Worm (Caenorhabditis elegans) whole organism, midembryonic: ENCODE measurements around the gene fbxa-152.
A peak's percentile ranks its signal among the peaks of the same experiment; 100 is the strongest.

ENCODE experiments used
- T22C8.4 ChIP-seq: fragments of 200-800 bp; sonication (Bioruptor generic); IDR thresholded peaks from 2 replicates; pipeline ENCODE4 v1.3.6; 2022; ENCODE audit warnings: missing genetic modification characterization, missing compliant biosample characterization
- cog-1 ChIP-seq: sonication (generic microtip); optimal IDR thresholded peaks from 2 replicates; lab custom pipeline; 2016; ENCODE audit warnings: missing genetic modification characterization, missing compliant biosample characterization
- flt-1 ChIP-seq: fragments of 200-800 bp; sonication (Bioruptor generic); IDR thresholded peaks from 2 replicates; pipeline ENCODE4 v1.3.6; 2022; ENCODE audit warnings: missing genetic modification characterization, missing compliant biosample characterization
- klf-2 ChIP-seq: fragments of 200-800 bp; sonication (Bioruptor generic); conservative IDR thresholded peaks from 2 replicates; pipeline ENCODE4 v1.3.6; 2022; ENCODE audit warnings: missing genetic modification reagents, missing genetic modification characterization, missing compliant biosample characterization
- med-1 ChIP-seq: sonication (generic microtip); optimal IDR thresholded peaks from 2 replicates; lab custom pipeline; 2017; ENCODE audit warnings: missing genetic modification characterization, mild to moderate bottlenecking, missing compliant biosample characterization, antibody characterized with exemption, missing genetic modification reagents; ENCODE audit not compliant: insufficient read depth
- ref-1 ChIP-seq: fragments of 200-800 bp; sonication (Bioruptor generic); conservative IDR thresholded peaks from 2 replicates; pipeline ENCODE4 v1.3.6; 2022; ENCODE audit warnings: missing genetic modification reagents, missing genetic modification characterization, missing compliant biosample characterization
- tab-1 ChIP-seq: fragments of 200-800 bp; sonication (Bioruptor generic); IDR thresholded peaks from 2 replicates; pipeline ENCODE4 v1.3.6; 2022; ENCODE audit warnings: missing genetic modification characterization, missing compliant biosample characterization
- ztf-23 ChIP-seq: fragments of 200-800 bp; sonication (Bioruptor generic); IDR thresholded peaks from 2 replicates; pipeline ENCODE4 v1.3.6; 2022; ENCODE audit warnings: missing genetic modification reagents, missing genetic modification characterization, missing compliant biosample characterization
- ztf-29 ChIP-seq: fragments of 200-800 bp; sonication (Bioruptor generic); IDR thresholded peaks from 2 replicates; pipeline ENCODE4 v1.3.6; 2022; ENCODE audit warnings: missing genetic modification reagents, missing genetic modification characterization, missing compliant biosample characterization

fbxa-152 gene

ce11 chrV:15563985-15564384 is 38.2 kb downstream of the fbxa-152 start:
- TF ChIP-seq med-1 (GFP tag; lab: Kevin White, UChicago) (no peak), cog-1 (tag; lab: Kevin White, UChicago) (no peak), ztf-23 (no peak), ref-1 (no peak), flt-1 (GFP tag; lab: Robert Waterston, UW) (no peak), tab-1 (GFP tag; lab: Robert Waterston, UW) (no peak), klf-2 (GFP tag; lab: Robert Waterston, UW) (no peak), T22C8.4 (GFP tag; lab: Robert Waterston, UW) (no peak), ztf-29 (GFP tag; lab: Robert Waterston, UW) (no peak)

ce11 chrV:15563477-15563876 is 38.7 kb downstream of the fbxa-152 start:
- no peak for TF ChIP-seq ref-1
- no peak for TF ChIP-seq tab-1 (GFP tag; lab: Robert Waterston, UW)
- TF ChIP-seq klf-2 (GFP tag; lab: Robert Waterston, UW) = no peak
- no peak for TF ChIP-seq flt-1 (GFP tag; lab: Robert Waterston, UW)
- no peak for TF ChIP-seq ztf-23
- no peak for TF ChIP-seq med-1 (GFP tag; lab: Kevin White, UChicago)
- TF ChIP-seq ztf-29 (GFP tag; lab: Robert Waterston, UW) = no peak
- no peak for TF ChIP-seq T22C8.4 (GFP tag; lab: Robert Waterston, UW)
- TF ChIP-seq cog-1 (tag; lab: Kevin White, UChicago) = no peak

- no peak for TF ChIP-seq med-1 (GFP tag; lab: Kevin White, UChicago)
- TF ChIP-seq ref-1 = no peak
- no peak for TF ChIP-seq tab-1 (GFP tag; lab: Robert Waterston, UW)
Observed at ce11 chrV:15562541-15562940, 39.6 kb downstream of the fbxa-152 start.

ce11 chrV:15559729-15560128 is 42.4 kb downstream of the fbxa-152 start:
- no peak for TF ChIP-seq flt-1 (GFP tag; lab: Robert Waterston, UW)

ce11 chrV:15559047-15559446 is 43.1 kb downstream of the fbxa-152 start, which contains the start of gene acr-18:
Gene acr-18 (minus strand): TSS chrV:15559147.
- TF ChIP-seq flt-1 (GFP tag; lab: Robert Waterston, UW) = no peak
- no peak for TF ChIP-seq ref-1
- TF ChIP-seq ztf-23 = no peak
- no peak for TF ChIP-seq klf-2 (GFP tag; lab: Robert Waterston, UW)
- TF ChIP-seq ztf-29 (GFP tag; lab: Robert Waterston, UW) = no peak
- no peak for TF ChIP-seq tab-1 (GFP tag; lab: Robert Waterston, UW)
- no peak for TF ChIP-seq cog-1 (tag; lab: Kevin White, UChicago)
- no peak for TF ChIP-seq med-1 (GFP tag; lab: Kevin White, UChicago)
- no peak for TF ChIP-seq T22C8.4 (GFP tag; lab: Robert Waterston, UW)

ce11 chrV:15553869-15554268 is 48.3 kb downstream of the fbxa-152 start:
- TF ChIP-seq cog-1 (tag; lab: Kevin White, UChicago) (no peak), ztf-23 (peak; percentile 73), ref-1 (no peak), tab-1 (GFP tag; lab: Robert Waterston, UW) (peak; percentile 81), ztf-29 (GFP tag; lab: Robert Waterston, UW) (peak; percentile 55; the same call in 1 of the 2 replicates), med-1 (GFP tag; lab: Kevin White, UChicago) (no peak), T22C8.4 (GFP tag; lab: Robert Waterston, UW) (no peak), flt-1 (GFP tag; lab: Robert Waterston, UW) (peak; percentile 86), klf-2 (GFP tag; lab: Robert Waterston, UW) (peak; percentile 50; the same call in 1 of the 2 replicates)

ce11 chrV:15551642-15552041 is 50.5 kb downstream of the fbxa-152 start:
- peak; percentile 95 for TF ChIP-seq flt-1 (GFP tag; lab: Robert Waterston, UW)
- TF ChIP-seq med-1 (GFP tag; lab: Kevin White, UChicago) = peak; percentile 53
- peak; percentile 94 for TF ChIP-seq ztf-23
- peak; percentile 89 for TF ChIP-seq T22C8.4 (GFP tag; lab: Robert Waterston, UW)
- peak; percentile 75 for TF ChIP-seq ref-1
- TF ChIP-seq klf-2 (GFP tag; lab: Robert Waterston, UW) = peak; percentile 91
- peak; percentile 81 for TF ChIP-seq ztf-29 (GFP tag; lab: Robert Waterston, UW)
- peak; percentile 20 for TF ChIP-seq cog-1 (tag; lab: Kevin White, UChicago)
- TF ChIP-seq tab-1 (GFP tag; lab: Robert Waterston, UW) = peak; percentile 93

- TF ChIP-seq ztf-23 (0 out of 2 replicates have a peak, but pooled peaks have one; percentile 25), tab-1 (GFP tag; lab: Robert Waterston, UW) (no peak), ref-1 (no peak), klf-2 (GFP tag; lab: Robert Waterston, UW) (no peak), ztf-29 (GFP tag; lab: Robert Waterston, UW) (no peak), med-1 (GFP tag; lab: Kevin White, UChicago) (no peak), flt-1 (GFP tag; lab: Robert Waterston, UW) (no peak; the same call in 1 of the 2 replicates), cog-1 (tag; lab: Kevin White, UChicago) (no peak)
Observed at ce11 chrV:15550408-15550807, 51.7 kb downstream of the fbxa-152 start.
